Worm (Caenorhabditis elegans): ENCODE results near the gene F42A9.7.

DNA sequence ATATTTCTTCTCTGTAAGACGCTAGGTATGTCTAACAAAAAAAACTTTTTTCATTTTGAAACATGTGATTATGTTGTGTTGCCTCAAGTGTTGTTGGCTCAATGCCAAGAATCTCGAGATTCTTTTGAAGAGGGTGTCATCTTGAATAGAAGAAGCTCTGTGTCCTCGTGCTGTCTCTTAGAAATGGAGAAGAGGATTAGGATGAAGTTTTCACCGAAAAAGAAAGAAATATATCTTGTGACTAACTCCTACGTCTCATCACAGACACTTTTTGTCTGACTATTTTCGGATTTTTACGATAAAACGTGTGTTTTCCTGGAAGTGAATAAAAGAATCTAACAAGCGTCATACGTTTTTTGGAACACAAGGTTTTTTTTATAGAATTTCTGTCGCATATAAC lies 29.3 kb downstream of the F42A9.7 start:
- TF ChIP-seq dao-5 (tag; optimal IDR thresholded peaks at IDR 0.05) (no peak), him-1 (tag; optimal IDR thresholded peaks at IDR 0.05) (no peak)
